Worm (Caenorhabditis elegans): ENCODE results near the gene K05F6.4.

Gene K05F6.4

DNA sequence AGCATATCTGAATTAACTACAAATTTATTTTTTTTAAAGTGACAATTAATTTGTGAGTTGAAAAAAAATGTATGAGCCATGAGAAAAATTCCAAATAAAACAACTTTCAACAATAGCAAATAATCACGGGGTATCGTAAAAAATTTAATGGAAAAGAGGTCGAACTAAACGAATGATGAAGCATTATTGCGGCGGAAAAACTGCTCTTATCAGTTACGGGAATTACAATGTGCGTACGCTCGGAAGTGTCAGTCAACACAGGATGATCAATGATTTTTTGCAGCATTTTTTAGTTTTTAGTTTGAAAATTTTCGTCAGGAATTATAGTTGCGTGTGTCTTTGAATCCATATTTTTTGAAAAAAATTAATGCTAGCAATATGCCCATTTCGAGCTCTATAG is 33.5 kb downstream of the K05F6.4 start:
- TF ChIP-seq jun-1 (tag; optimal IDR thresholded peaks at IDR 0.05) = peak; percentile 21
- TF ChIP-seq nhr-23 (tag; optimal IDR thresholded peaks at IDR 0.05) = no peak
- no peak for TF ChIP-seq fkh-10 (GFP tag; optimal IDR thresholded peaks at IDR 0.05)
- peak; percentile 82 for TF ChIP-seq elt-2 (tag; optimal IDR thresholded peaks at IDR 0.05)
- no peak for TF ChIP-seq egl-27 (tag; optimal IDR thresholded peaks at IDR 0.05)
- TF ChIP-seq pqm-1 (tag; optimal IDR thresholded peaks at IDR 0.05) = peak; percentile 68
- no peak for TF ChIP-seq elt-3 (tag; optimal IDR thresholded peaks at IDR 0.05)
- no peak for TF ChIP-seq mml-1 (tag; optimal IDR thresholded peaks at IDR 0.05)
- no peak for TF ChIP-seq aly-2 (tag; optimal IDR thresholded peaks at IDR 0.05)
- TF ChIP-seq nhr-237 (tag; optimal IDR thresholded peaks at IDR 0.05) = no peak

DNA sequence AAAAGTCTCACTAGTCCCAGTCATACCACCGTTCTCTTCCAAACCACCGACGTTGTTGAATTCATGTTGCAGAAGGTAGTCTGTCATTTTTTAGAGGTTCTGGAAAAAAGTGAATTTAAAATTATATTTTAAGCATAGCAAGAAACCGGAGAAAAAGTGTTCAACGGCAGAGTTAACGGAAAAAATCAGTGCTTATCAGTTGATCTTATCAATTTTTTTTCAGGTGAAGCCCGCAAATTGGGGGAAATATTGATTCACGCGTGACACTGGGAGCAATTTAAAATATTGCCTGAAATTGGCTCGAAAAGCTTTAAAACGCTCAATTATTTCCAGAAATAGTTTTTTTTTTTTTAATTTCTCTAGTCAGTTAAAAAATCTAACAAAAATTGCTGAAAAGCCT is 36.6 kb downstream of the K05F6.4 start, which contains the start of gene math-38:
TSS of gene math-38 (minus strand) at position 101 of the 400 bp plus-strand sequence.
- TF ChIP-seq mdl-1 (tag; optimal IDR thresholded peaks at IDR 0.05) (no peak), elt-2 (tag; optimal IDR thresholded peaks at IDR 0.05) (peak; percentile 56)

DNA sequence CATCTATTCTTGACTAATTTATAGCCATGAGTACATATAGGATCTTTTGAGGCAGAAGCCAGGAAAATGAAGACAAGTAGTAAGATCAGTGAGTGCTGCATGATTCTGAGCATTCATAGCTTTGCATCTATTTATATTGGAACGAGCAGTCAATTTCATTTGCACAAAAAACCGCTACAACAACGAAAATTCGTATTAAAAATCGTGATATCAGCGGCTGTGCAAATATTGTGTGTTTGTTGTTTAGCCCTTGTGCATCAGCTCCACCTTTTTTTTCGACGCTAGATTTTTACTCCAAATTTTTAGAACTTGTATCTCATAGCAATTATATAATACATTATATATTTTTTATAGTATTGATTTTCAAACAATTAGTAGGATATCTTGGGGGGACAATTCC is 40.9 kb downstream of the K05F6.4 start, which contains the start of gene clec-21:
TSS of gene clec-21 (minus strand) at position 101 of the 400 bp plus-strand sequence.
- TF ChIP-seq fos-1 (tag; optimal IDR thresholded peaks at IDR 0.05) (no peak), lin-39 (tag; optimal IDR thresholded peaks at IDR 0.05) (no peak), elt-1 (tag; optimal IDR thresholded peaks at IDR 0.05) (no peak), tbx-2 (tag; optimal IDR thresholded peaks at IDR 0.05) (no peak), nhr-43 (tag; optimal IDR thresholded peaks at IDR 0.05; ENCODE audit: poor library complexity, severe bottlenecking) (no peak), elt-2 (tag; optimal IDR thresholded peaks at IDR 0.05) (no peak), unc-62 (GFP tag; optimal IDR thresholded peaks at IDR 0.05) (no peak), mml-1 (tag; optimal IDR thresholded peaks at IDR 0.05) (no peak), ZK546.5 (tag; optimal IDR thresholded peaks at IDR 0.05) (no peak), eor-1 (tag; optimal IDR thresholded peaks at IDR 0.05) (no peak), lsy-12 (tag; optimal IDR thresholded peaks at IDR 0.05) (no peak), daf-12 (tag; optimal IDR thresholded peaks at IDR 0.05) (no peak), jun-1 (tag; optimal IDR thresholded peaks at IDR 0.05) (no peak), sea-2 (GFP tag; optimal IDR thresholded peaks at IDR 0.05) (no peak), nhr-237 (tag; optimal IDR thresholded peaks at IDR 0.05) (no peak), nhr-23 (tag; optimal IDR thresholded peaks at IDR 0.05) (no peak), pqm-1 (tag; optimal IDR thresholded peaks at IDR 0.05) (no peak)

DNA sequence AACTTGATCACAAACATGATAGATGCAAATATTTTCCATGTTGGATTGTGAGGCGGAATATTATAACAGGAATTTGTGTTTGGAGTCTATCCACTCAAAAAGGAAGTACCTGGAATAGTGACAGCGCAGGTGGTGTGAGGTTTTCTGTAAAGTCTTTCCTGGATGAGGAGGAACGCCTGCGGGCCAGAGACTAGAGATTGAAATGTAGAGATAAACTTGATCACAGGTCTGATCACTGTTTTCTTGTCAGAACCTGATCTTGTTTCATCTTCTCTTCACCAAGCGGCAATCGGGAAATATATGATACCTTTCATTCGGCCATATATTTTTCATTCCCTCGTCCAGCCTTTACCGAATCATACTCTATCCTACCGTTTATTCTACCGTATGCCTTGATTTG is 43.0 kb downstream of the K05F6.4 start, which contains the start of gene T07H3.8:
TSS of gene T07H3.8 (plus strand) at position 301 of the 400 bp plus-strand sequence.
- TF ChIP-seq tbx-2 (tag; optimal IDR thresholded peaks at IDR 0.05) = no peak
- TF ChIP-seq aly-2 (tag; optimal IDR thresholded peaks at IDR 0.05) = no peak
- no peak for TF ChIP-seq nfya-1 (tag; optimal IDR thresholded peaks at IDR 0.05; ENCODE audit: insufficient read depth)
- TF ChIP-seq nhr-23 (tag; optimal IDR thresholded peaks at IDR 0.05) = no peak
- no peak for TF ChIP-seq skn-1 (tag; optimal IDR thresholded peaks at IDR 0.05)
- TF ChIP-seq pha-4 (tag; optimal IDR thresholded peaks at IDR 0.05) = no peak
- TF ChIP-seq nhr-25 (tag; optimal IDR thresholded peaks at IDR 0.05) = no peak
- TF ChIP-seq ceh-16 (tag; optimal IDR thresholded peaks at IDR 0.05) = no peak
- no peak for TF ChIP-seq ama-1 (optimal IDR thresholded peaks at IDR 0.05)
- no peak for TF ChIP-seq nhr-12 (tag; optimal IDR thresholded peaks at IDR 0.05)
- no peak for TF ChIP-seq jun-1 (tag; optimal IDR thresholded peaks at IDR 0.05)
- TF ChIP-seq fos-1 (tag; optimal IDR thresholded peaks at IDR 0.05) = no peak

DNA sequence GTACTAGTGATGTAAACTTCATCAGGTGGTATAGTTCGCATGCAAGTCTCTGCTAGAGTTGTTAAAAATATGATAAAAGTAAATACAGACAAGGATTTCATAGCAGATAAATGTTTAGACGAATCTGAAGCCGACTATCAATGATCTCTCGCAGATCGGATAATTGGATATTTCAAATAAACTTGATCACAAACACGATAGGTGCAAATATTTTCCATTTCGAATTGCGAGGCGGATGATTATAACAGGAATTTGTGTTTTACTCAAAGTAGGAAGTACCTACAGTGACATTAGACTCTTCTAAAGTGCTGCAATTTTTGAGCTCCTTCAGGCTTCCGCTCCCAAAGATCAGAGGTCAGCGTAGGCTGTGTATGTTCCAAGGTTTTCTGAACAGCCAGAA is 46.6 kb downstream of the K05F6.4 start, which contains the start of gene T07H3.7:
TSS of gene T07H3.7 (minus strand) at position 101 of the 400 bp plus-strand sequence.
- TF ChIP-seq nhr-77 (tag; optimal IDR thresholded peaks at IDR 0.05) = no peak
- no peak for TF ChIP-seq mdl-1 (tag; optimal IDR thresholded peaks at IDR 0.05)
- no peak for TF ChIP-seq ceh-28 (tag; optimal IDR thresholded peaks at IDR 0.05)
- TF ChIP-seq ZK546.5 (tag; optimal IDR thresholded peaks at IDR 0.05) = no peak
- no peak for TF ChIP-seq nhr-237 (tag; optimal IDR thresholded peaks at IDR 0.05)
- no peak for TF ChIP-seq elt-1 (tag; optimal IDR thresholded peaks at IDR 0.05)
- TF ChIP-seq snpc-4 (tag; optimal IDR thresholded peaks at IDR 0.05) = no peak
- TF ChIP-seq nhr-28 (tag; optimal IDR thresholded peaks at IDR 0.05) = no peak
- TF ChIP-seq ceh-82 (tag; optimal IDR thresholded peaks at IDR 0.05) = no peak
- no peak for TF ChIP-seq egl-5 (tag; optimal IDR thresholded peaks at IDR 0.05)
- TF ChIP-seq elt-2 (tag; optimal IDR thresholded peaks at IDR 0.05) = no peak
- TF ChIP-seq lsy-12 (tag; optimal IDR thresholded peaks at IDR 0.05) = no peak
- TF ChIP-seq ama-1 (optimal IDR thresholded peaks at IDR 0.05) = no peak
- no peak for TF ChIP-seq elt-3 (tag; optimal IDR thresholded peaks at IDR 0.05)
- no peak for TF ChIP-seq mml-1 (tag; optimal IDR thresholded peaks at IDR 0.05)

Data from whole organism, L3 larva.